Worm (Caenorhabditis elegans): ENCODE results near the gene srw-15.

DNA sequence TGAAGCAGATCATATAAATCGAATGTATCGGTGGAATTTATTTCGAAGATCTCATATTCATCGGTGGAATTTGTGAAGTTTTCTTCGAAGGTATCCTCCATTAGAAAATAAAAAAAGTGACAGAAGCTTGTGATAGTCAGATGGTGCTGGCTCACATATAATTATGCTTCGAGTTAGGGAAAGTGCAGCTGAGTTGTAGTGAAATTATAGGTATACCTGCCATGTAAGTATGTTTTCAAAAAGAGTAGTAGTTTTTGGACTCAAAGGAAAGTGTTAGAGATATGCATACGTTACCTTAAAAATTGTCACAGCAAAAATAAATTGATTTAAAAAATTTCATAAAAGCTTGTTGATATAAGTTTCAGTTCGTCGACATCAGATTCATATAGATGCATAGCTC lies 9.9 kb downstream of the srw-15 start, which contains the start of gene srw-11:
- TF ChIP-seq dao-5 (tag; optimal IDR thresholded peaks at IDR 0.05), result no peak
- no peak for TF ChIP-seq him-1 (tag; optimal IDR thresholded peaks at IDR 0.05)
